Fruit fly (Drosophila melanogaster) whole organism, wandering third instar larva: Measurements from ENCODE around the gene CG6878.

Source experiments
- Abd-B ChIP-seq: fragments of >200 bp; optimal IDR thresholded peaks from 2 replicates; lab custom pipeline; 2017; ENCODE audit warnings: missing biosample characterization, missing genetic modification characterization
- CG9705 ChIP-seq: fragments of 200-800 bp; sonication (Bioruptor generic); optimal IDR thresholded peaks from 2 replicates; lab custom pipeline; 2018; ENCODE audit warnings: missing biosample characterization, mild to moderate bottlenecking, missing genetic modification characterization
- Dif ChIP-seq: fragments of 200-275, 200-300 bp; sonication (Bioruptor generic); optimal IDR thresholded peaks from 2 replicates; lab custom pipeline; 2018; ENCODE audit warnings: missing biosample characterization, missing genetic modification characterization; ENCODE audit not compliant: partially characterized antibody
- Hr78 ChIP-seq: fragments of >200 bp; optimal IDR thresholded peaks from 2 replicates; lab custom pipeline; 2017; ENCODE audit warnings: missing biosample characterization, missing genetic modification characterization
- Myc ChIP-seq: fragments of >200 bp; optimal IDR thresholded peaks from 2 replicates; lab custom pipeline; 2017
- Rel ChIP-seq, 2 experiments: fragments of 200-800 bp; sonication (Bioruptor generic) in 1 of 2; optimal IDR thresholded peaks; 2 replicates in 1 of 2; 3 replicates in 1 of 2; lab custom pipeline; 2016 to 2019; ENCODE audit warnings: mild to moderate bottlenecking in 2 of 2, missing biosample characterization in 2 of 2, missing genetic modification characterization in 2 of 2, moderate library complexity in 1 of 2
- br ChIP-seq: fragments of 200-800 bp; sonication (Bioruptor generic); optimal IDR thresholded peaks from 2 replicates; lab custom pipeline; 2016; ENCODE audit warnings: missing biosample characterization, missing genetic modification characterization
- pan ChIP-seq: fragments of >200 bp; optimal IDR thresholded peaks from 2 replicates; lab custom pipeline; 2017
- psq ChIP-seq: fragments of 200-800 bp; sonication (Bioruptor generic); optimal IDR thresholded peaks from 3 replicates; lab custom pipeline; 2017; ENCODE audit warnings: missing biosample characterization, mild to moderate bottlenecking, missing genetic modification characterization, moderate library complexity
- sage ChIP-seq: fragments of 200-800 bp; sonication (Bioruptor generic); optimal IDR thresholded peaks from 2 replicates; lab custom pipeline; 2016; ENCODE audit warnings: missing biosample characterization, mild to moderate bottlenecking, missing genetic modification characterization
- sv ChIP-seq: fragments of 200-800 bp; sonication (Bioruptor generic); optimal IDR thresholded peaks from 3 replicates; lab custom pipeline; 2016; ENCODE audit warnings: missing biosample characterization, missing genetic modification characterization
- usp ChIP-seq: fragments of >200 bp; optimal IDR thresholded peaks from 2 replicates; lab custom pipeline; 2017; ENCODE audit warnings: missing biosample characterization, missing genetic modification characterization
- woc ChIP-seq: sonication (Bioruptor generic); optimal IDR thresholded peaks from 2 replicates; lab custom pipeline; 2016; ENCODE audit warnings: missing biosample characterization, mild to moderate bottlenecking, missing genetic modification characterization

DNA sequence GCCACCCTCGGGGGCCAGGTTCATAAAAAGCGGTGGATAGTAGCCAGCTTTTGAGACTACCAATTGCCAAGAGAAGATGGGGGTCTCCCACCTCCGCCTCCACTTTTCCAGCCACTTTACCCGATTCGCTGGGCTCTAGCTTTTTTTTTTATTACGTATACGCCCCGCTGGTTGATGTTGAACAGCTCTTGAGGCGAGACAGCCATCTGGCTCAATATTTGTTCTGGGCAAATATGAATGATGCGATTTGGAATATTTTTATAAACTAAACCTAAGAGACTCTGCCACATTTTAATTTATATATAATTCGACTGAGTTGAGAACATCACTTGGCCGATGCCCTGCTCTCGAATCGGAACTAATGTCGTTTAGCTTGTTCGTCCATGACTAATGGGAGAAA, 11.6 kb upstream of the CG6878 start:
- TF ChIP-seq Dif (GFP tag; lab: Kevin White, UChicago) (no peak), CG9705 (GFP tag; lab: Kevin White, UChicago) (peak; percentile 0), Hr78 (GFP tag; lab: Kevin White, UChicago) (no peak), psq (GFP tag; lab: Kevin White, UChicago) (peak; percentile 18), sage (GFP tag; lab: Kevin White, UChicago) (no peak), usp (no peak), br (GFP tag; lab: Kevin White, UChicago) (peak; percentile 36), sv (GFP tag; lab: Kevin White, UChicago) (no peak), Rel (GFP tag; optimal IDR thresholded peaks at IDR 0.05; lab: Kevin White, UChicago) (no peak), Rel (tag; optimal IDR thresholded peaks at IDR 0.05; lab: Kevin White, UChicago) (no peak), Abd-B (GFP tag; lab: Kevin White, UChicago) (no peak), pan (no peak), Myc (lab: Kevin White, UChicago) (no peak), woc (GFP tag; lab: Kevin White, UChicago) (no peak)
